Worm (Caenorhabditis elegans): Measurements from ENCODE around the gene B0198.2.

DNA sequence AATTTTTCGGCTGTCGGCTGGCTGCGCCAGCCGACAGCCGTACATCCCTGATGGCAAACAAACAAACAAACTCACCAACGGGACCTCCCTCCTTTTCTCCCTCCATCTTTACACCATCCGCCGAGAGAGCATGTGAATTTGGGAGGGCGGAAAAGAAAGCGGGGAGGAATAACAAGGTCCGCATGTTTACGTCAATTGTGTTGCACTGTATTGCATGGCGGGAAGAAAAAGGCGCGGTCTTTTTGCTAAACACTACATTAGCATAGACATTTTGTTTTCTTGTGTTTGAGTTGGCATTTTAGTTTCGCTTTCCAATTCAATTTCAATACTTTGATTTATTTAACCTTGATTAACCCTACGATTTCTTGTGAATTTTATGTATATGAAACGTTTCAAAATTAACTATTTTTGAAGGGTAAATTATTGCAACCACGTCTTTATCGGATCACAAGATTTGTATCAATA is 37.6 kb upstream of the B0198.2 start, which contains the start of gene C49F5.6:
- no peak for TF ChIP-seq him-1 (tag; optimal IDR thresholded peaks at IDR 0.05)
- TF ChIP-seq dao-5 (tag; optimal IDR thresholded peaks at IDR 0.05), result no peak
- TF ChIP-seq W03F9.2 (tag; optimal IDR thresholded peaks at IDR 0.05), result no peak
